Fruit fly (Drosophila melanogaster) whole organism, embryonic: Measurements from ENCODE around the gene CG31343.

Source experiments
- Asciz ChIP-seq: fragments of 200-800 bp; sonication (Bioruptor generic); optimal IDR thresholded peaks from 2 replicates; lab custom pipeline; 2017; ENCODE audit warnings: missing biosample characterization, mild to moderate bottlenecking, missing genetic modification characterization, missing genetic modification reagents
- B-H2 ChIP-seq: fragments of 200-800 bp; sonication (Bioruptor generic); optimal IDR thresholded peaks from 2 replicates; lab custom pipeline; 2018; ENCODE audit warnings: missing biosample characterization, mild to moderate bottlenecking, missing genetic modification characterization
- CG12104 ChIP-seq: fragments of 200-800 bp; sonication (Bioruptor generic); optimal IDR thresholded peaks from 3 replicates; lab custom pipeline; 2016; ENCODE audit warnings: missing biosample characterization, missing genetic modification characterization
- CG13296 ChIP-seq: fragments of 200-800 bp; sonication (Bioruptor generic); optimal IDR thresholded peaks from 3 replicates; lab custom pipeline; 2018; ENCODE audit warnings: missing biosample characterization, mild to moderate bottlenecking, missing genetic modification characterization
- CG15011 ChIP-seq: fragments of 200-800 bp; sonication (Bioruptor generic); optimal IDR thresholded peaks from 3 replicates; lab custom pipeline; 2018; ENCODE audit warnings: missing biosample characterization, mild to moderate bottlenecking, missing genetic modification characterization
- CG15514 ChIP-seq: fragments of 200-800 bp; sonication (Bioruptor generic); optimal IDR thresholded peaks from 3 replicates; lab custom pipeline; 2017; ENCODE audit warnings: missing biosample characterization, missing genetic modification characterization, mild to moderate bottlenecking, moderate library complexity, missing genetic modification reagents
- CG16813 ChIP-seq: fragments of 200-800 bp; sonication (Bioruptor generic); IDR thresholded peaks from 3 replicates; pipeline ENCODE4 v1.3.6; 2022; ENCODE audit warnings: missing biosample characterization, missing genetic modification characterization; ENCODE audit not compliant: partially characterized antibody
- CG17385 ChIP-seq: fragments of 200-800 bp; sonication (Bioruptor generic); optimal IDR thresholded peaks from 3 replicates; lab custom pipeline; 2018; ENCODE audit warnings: missing biosample characterization, mild to moderate bottlenecking, missing genetic modification characterization
- CG2712 ChIP-seq: fragments of 200-800 bp; optimal IDR thresholded peaks from 3 replicates; lab custom pipeline; 2019; ENCODE audit warnings: missing biosample characterization, mild to moderate bottlenecking, missing genetic modification characterization, moderate library complexity
- CG42726 ChIP-seq: fragments of 200-800 bp; sonication (Bioruptor generic); IDR thresholded peaks from 2 replicates; pipeline ENCODE4 v1.3.6; 2022; ENCODE audit warnings: missing biosample characterization, missing genetic modification characterization; ENCODE audit not compliant: partially characterized antibody
- CG8924 ChIP-seq: fragments of 200-800 bp; optimal IDR thresholded peaks from 3 replicates; lab custom pipeline; 2019; ENCODE audit warnings: missing biosample characterization, mild to moderate bottlenecking, missing genetic modification characterization, moderate library complexity
- CkIIα-i1 ChIP-seq: fragments of 200-800 bp; sonication (Bioruptor generic); IDR thresholded peaks from 2 replicates; pipeline ENCODE4 v1.3.6; 2022; ENCODE audit warnings: missing biosample characterization, missing genetic modification characterization
- CoRest ChIP-seq: fragments of 200-800 bp; sonication (Bioruptor generic); optimal IDR thresholded peaks from 3 replicates; lab custom pipeline; 2018; ENCODE audit warnings: missing biosample characterization, mild to moderate bottlenecking, missing genetic modification characterization, moderate library complexity
- Dbx ChIP-seq: fragments of 200-800 bp; sonication (Bioruptor generic); IDR thresholded peaks from 3 replicates; pipeline ENCODE4 v1.3.6; 2022; ENCODE audit warnings: missing biosample characterization, missing genetic modification characterization
- Dfd ChIP-seq, 2 experiments: fragments of >200 bp; optimal IDR thresholded peaks; 2 replicates each; lab custom pipeline; 2017; ENCODE audit warnings: missing biosample characterization in 2 of 2, missing genetic modification characterization in 2 of 2
- GATAe ChIP-seq: fragments of 200-800 bp; sonication (Bioruptor generic); conservative IDR thresholded peaks from 2 replicates; pipeline ENCODE4 v1.3.6; 2022; ENCODE audit warnings: missing biosample characterization, missing genetic modification characterization
- Hmr ChIP-seq: fragments of 200-800 bp; sonication (Bioruptor generic); optimal IDR thresholded peaks from 3 replicates; lab custom pipeline; 2017; ENCODE audit warnings: mild to moderate bottlenecking, missing biosample characterization, missing genetic modification reagents, missing genetic modification characterization
- Hmx ChIP-seq: fragments of 200-800 bp; sonication (Bioruptor generic); optimal IDR thresholded peaks from 2 replicates; lab custom pipeline; 2016; ENCODE audit warnings: missing biosample characterization, missing genetic modification characterization
- Lim3 ChIP-seq: fragments of 200-800 bp; sonication (Bioruptor generic); IDR thresholded peaks from 2 replicates; pipeline ENCODE4 v1.3.6; 2022; ENCODE audit warnings: missing biosample characterization, missing genetic modification characterization
- Myb ChIP-seq: fragments of 200-800 bp; sonication (Bioruptor generic); optimal IDR thresholded peaks from 2 replicates; lab custom pipeline; 2016; ENCODE audit warnings: missing biosample characterization, missing genetic modification characterization
- NK7.1 ChIP-seq: fragments of 200-800 bp; sonication (Bioruptor generic); optimal IDR thresholded peaks from 3 replicates; lab custom pipeline; 2016; ENCODE audit warnings: missing biosample characterization, missing genetic modification characterization
- Poxn ChIP-seq: fragments of 200-800 bp; sonication (Bioruptor generic); IDR thresholded peaks from 2 replicates; pipeline ENCODE4 v1.3.6; 2022; ENCODE audit warnings: missing biosample characterization, missing genetic modification characterization
- Sox102F ChIP-seq: fragments of 200-800 bp; sonication (Bioruptor generic); optimal IDR thresholded peaks from 2 replicates; lab custom pipeline; 2018; ENCODE audit warnings: missing biosample characterization, mild to moderate bottlenecking, missing genetic modification characterization, moderate library complexity
- Taf1 ChIP-seq: fragments of 200-800 bp; sonication (Bioruptor generic); IDR thresholded peaks from 2 replicates; pipeline ENCODE4 v1.3.6; 2022; ENCODE audit warnings: missing biosample characterization, missing genetic modification characterization
- bbx ChIP-seq: fragments of 200-800 bp; sonication (Bioruptor generic); IDR thresholded peaks from 2 replicates; pipeline ENCODE4 v1.3.6; 2022; ENCODE audit warnings: missing biosample characterization, missing genetic modification characterization; ENCODE audit not compliant: partially characterized antibody
- bowl ChIP-seq: fragments of 200-800 bp; sonication (Bioruptor generic); IDR thresholded peaks from 2 replicates; pipeline ENCODE4 v1.3.6; 2022; ENCODE audit warnings: missing biosample characterization, missing genetic modification characterization
- cas ChIP-seq: fragments of 200-800 bp; sonication (Bioruptor generic); IDR thresholded peaks from 2 replicates; pipeline ENCODE4 v1.3.6; 2022; ENCODE audit warnings: missing biosample characterization, missing genetic modification characterization
- caup ChIP-seq: fragments of 200-800 bp; sonication (Bioruptor generic); optimal IDR thresholded peaks from 3 replicates; lab custom pipeline; 2017; ENCODE audit warnings: missing biosample characterization, mild to moderate bottlenecking, missing genetic modification characterization, moderate library complexity; ENCODE audit not compliant: severe bottlenecking
- ci ChIP-seq: fragments of 200-800 bp; sonication (Bioruptor generic); IDR thresholded peaks from 3 replicates; pipeline ENCODE4 v1.3.6; 2022; ENCODE audit warnings: missing biosample characterization, missing genetic modification characterization
- crc ChIP-seq: fragments of 200-800 bp; sonication (Bioruptor generic); optimal IDR thresholded peaks from 2 replicates; lab custom pipeline; 2016; ENCODE audit warnings: missing biosample characterization, missing genetic modification characterization
- cwo ChIP-seq: fragments of 200-800 bp; sonication (Bioruptor generic); optimal IDR thresholded peaks from 3 replicates; lab custom pipeline; 2017; ENCODE audit warnings: missing biosample characterization, missing genetic modification characterization, mild to moderate bottlenecking, moderate library complexity, missing genetic modification reagents
- dimm ChIP-seq: fragments of 200-800 bp; sonication (Bioruptor generic); IDR thresholded peaks from 2 replicates; pipeline ENCODE4 v1.3.6; 2022; ENCODE audit warnings: missing biosample characterization, missing genetic modification characterization
- dmrt99B ChIP-seq: fragments of 200-800 bp; sonication (Bioruptor generic); optimal IDR thresholded peaks from 2 replicates; lab custom pipeline; 2018; ENCODE audit warnings: missing biosample characterization, mild to moderate bottlenecking, missing genetic modification characterization, moderate library complexity
- exex ChIP-seq: fragments of 200-800 bp; sonication (Bioruptor generic); optimal IDR thresholded peaks from 4 replicates; lab custom pipeline; 2018; ENCODE audit warnings: missing biosample characterization, mild to moderate bottlenecking, missing genetic modification characterization, moderate library complexity
- kni ChIP-seq: fragments of 200-800 bp; sonication (Bioruptor generic); optimal IDR thresholded peaks from 3 replicates; lab custom pipeline; 2017; ENCODE audit warnings: mild to moderate bottlenecking, missing biosample characterization, missing genetic modification reagents, missing genetic modification characterization
- lab ChIP-seq: fragments of 200-800 bp; sonication (Bioruptor generic); optimal IDR thresholded peaks from 3 replicates; lab custom pipeline; 2017; ENCODE audit warnings: missing biosample characterization, missing genetic modification characterization, mild to moderate bottlenecking, moderate library complexity, missing genetic modification reagents
- lbe ChIP-seq: fragments of 200-800 bp; sonication (Bioruptor generic); optimal IDR thresholded peaks from 2 replicates; lab custom pipeline; 2016; ENCODE audit warnings: missing biosample characterization, mild to moderate bottlenecking, missing genetic modification characterization
- mirr ChIP-seq: fragments of 200-800 bp; sonication (Bioruptor generic); optimal IDR thresholded peaks from 3 replicates; lab custom pipeline; 2018; ENCODE audit warnings: missing biosample characterization, mild to moderate bottlenecking, missing genetic modification characterization
- otp ChIP-seq: fragments of 200-800 bp; sonication (Bioruptor generic); IDR thresholded peaks from 3 replicates; pipeline ENCODE4, ENCODE4 v1.3.6; 2022; ENCODE audit warnings: missing biosample characterization, missing genetic modification characterization
- pan ChIP-seq, 4 experiments: fragments of >200 bp in 3 of 4; fragments of 200-800 bp in 1 of 4; sonication (Bioruptor generic) in 1 of 4; optimal IDR thresholded peaks in 3 of 4; IDR thresholded peaks in 1 of 4; 2 replicates each; pipeline versions ENCODE4 v1.3.6 to Lab custom; 2017 to 2022; ENCODE audit warnings: missing biosample characterization in 2 of 4, missing genetic modification characterization in 2 of 4, mixed read lengths in 1 of 4
- psq ChIP-seq: fragments of 200-800 bp; sonication (Bioruptor generic); optimal IDR thresholded peaks from 2 replicates; lab custom pipeline; 2017; ENCODE audit warnings: missing biosample characterization, missing genetic modification characterization
- salm ChIP-seq: fragments of 200-800 bp; sonication (Bioruptor generic); optimal IDR thresholded peaks from 2 replicates; lab custom pipeline; 2018; ENCODE audit warnings: missing biosample characterization, mild to moderate bottlenecking, missing genetic modification characterization
- sim ChIP-seq: fragments of 200-800 bp; sonication (Bioruptor generic); IDR thresholded peaks from 2 replicates; pipeline ENCODE4 v1.3.6; 2022; ENCODE audit warnings: missing biosample characterization, missing genetic modification characterization
- sug ChIP-seq: fragments of 200-800 bp; optimal IDR thresholded peaks from 2 replicates; lab custom pipeline; 2019; ENCODE audit warnings: missing biosample characterization, mild to moderate bottlenecking, missing genetic modification characterization, moderate library complexity
- tgo ChIP-seq: fragments of 200-800 bp; sonication (Bioruptor generic); IDR thresholded peaks from 3 replicates; pipeline ENCODE4 v1.3.6; 2022; ENCODE audit warnings: missing biosample characterization, missing genetic modification characterization
- vnd ChIP-seq: fragments of 200-800 bp; sonication (Bioruptor generic); IDR thresholded peaks from 3 replicates; pipeline ENCODE4 v1.3.6; 2022; ENCODE audit warnings: missing biosample characterization, missing genetic modification characterization; ENCODE audit not compliant: partially characterized antibody
- wdn ChIP-seq: fragments of 200-800 bp; sonication (Bioruptor generic); IDR thresholded peaks from 2 replicates; pipeline ENCODE4 v1.3.6; 2022; ENCODE audit warnings: missing biosample characterization, missing genetic modification characterization

CG31343 gene

dm6 chr3R:21757550-21757949, 12.5 kb downstream of the CG31343 start:
- no peak for TF ChIP-seq vnd (GFP tag; lab: Robert Waterston, UW)
- peak; percentile 34 for TF ChIP-seq sug (tag; lab: Kevin White, UChicago)
- TF ChIP-seq NK7.1 (GFP tag; lab: Kevin White, UChicago): no peak
- TF ChIP-seq Dbx (GFP tag; lab: Robert Waterston, UW): no peak
- peak; percentile 13 for TF ChIP-seq B-H2 (GFP tag; lab: Kevin White, UChicago)
- no peak for TF ChIP-seq CG15514
- peak; percentile 2 for TF ChIP-seq lab
- peak; percentile 66 for TF ChIP-seq cwo (GFP tag; lab: Kevin White, UChicago)
- no peak for TF ChIP-seq lbe

- no peak for TF ChIP-seq CG17385
- TF ChIP-seq crc: no peak
- TF ChIP-seq Sox102F (GFP tag; lab: Kevin White, UChicago): no peak
- peak; percentile 3 for TF ChIP-seq caup
- no peak for TF ChIP-seq Hmr (GFP tag; lab: Kevin White, UChicago)
- TF ChIP-seq mirr (GFP tag; lab: Kevin White, UChicago): peak; percentile 78
- TF ChIP-seq kni: no peak
- no peak for TF ChIP-seq sim
- TF ChIP-seq Poxn (GFP tag; lab: Robert Waterston, UW): no peak
- peak; percentile 99 for TF ChIP-seq sug (tag; lab: Kevin White, UChicago)
- no peak for TF ChIP-seq dimm (GFP tag; lab: Robert Waterston, UW)
- no peak for TF ChIP-seq CkIIα-i1 (GFP tag; lab: Robert Waterston, UW)
- no peak for TF ChIP-seq Lim3 (GFP tag; lab: Robert Waterston, UW)
- TF ChIP-seq dmrt99B: no peak
- no peak for TF ChIP-seq wdn (GFP tag; lab: Robert Waterston, UW)
- TF ChIP-seq Taf1 (GFP tag; lab: Robert Waterston, UW): no peak
- TF ChIP-seq salm: no peak
- TF ChIP-seq Asciz: no peak
- TF ChIP-seq bbx (GFP tag; lab: Robert Waterston, UW): no peak
- no peak for TF ChIP-seq CG12104 (GFP tag; lab: Kevin White, UChicago)
- no peak for TF ChIP-seq otp (GFP tag; lab: Robert Waterston, UW)
- TF ChIP-seq Myb (GFP tag; lab: Kevin White, UChicago): no peak
- peak; percentile 69 for TF ChIP-seq exex (tag; lab: Kevin White, UChicago)
- TF ChIP-seq lab: no peak
- peak; percentile 13 for TF ChIP-seq CG15514
- no peak for TF ChIP-seq CG13296 (GFP tag; lab: Kevin White, UChicago)
- TF ChIP-seq tgo: no peak
- no peak for TF ChIP-seq cas (GFP tag; lab: Robert Waterston, UW)
- TF ChIP-seq Dfd (GFP tag; optimal IDR thresholded peaks at IDR 0.05; lab: Kevin White, UChicago): no peak
- TF ChIP-seq Hmx (GFP tag; lab: Kevin White, UChicago): no peak
- no peak for TF ChIP-seq CG42726 (GFP tag; lab: Robert Waterston, UW)
- TF ChIP-seq CG2712 (tag; lab: Kevin White, UChicago): no peak
- peak; percentile 60 for TF ChIP-seq GATAe
- no peak for TF ChIP-seq pan (optimal IDR thresholded peaks at IDR 0.05; lab: Kevin White, UChicago)
- TF ChIP-seq pan (GFP tag; optimal IDR thresholded peaks at IDR 0.05 in 1 of 2, IDR thresholded peaks at IDR 0.05 in 1 of 2): no peak
- TF ChIP-seq CG16813 (GFP tag; lab: Robert Waterston, UW): no peak
- TF ChIP-seq CoRest (tag; lab: Kevin White, UChicago): no peak
- no peak for TF ChIP-seq ci
- no peak for TF ChIP-seq bowl (GFP tag; lab: Robert Waterston, UW)
- TF ChIP-seq psq (GFP tag; lab: Kevin White, UChicago): no peak
- no peak for TF ChIP-seq CG8924 (tag; lab: Kevin White, UChicago)
- TF ChIP-seq CG15011 (GFP tag; lab: Kevin White, UChicago): no peak
Observed at dm6 chr3R:21758145-21758856, 13.2 kb downstream of the CG31343 start, which contains the start of gene CG42335. Gene CG42335, plus strand, starts transcription at chr3R:21758764.
